Fruit fly (Drosophila melanogaster) whole organism, embryonic: Measurements from ENCODE around the gene PolA1.

Experiments used
- Atf3 ChIP-seq: fragments of 200-800 bp; sonication (Bioruptor generic); optimal IDR thresholded peaks from 3 replicates; lab custom pipeline; 2016; ENCODE audit warnings: missing biosample characterization, missing genetic modification characterization
- CG10431 ChIP-seq: fragments of 200-800 bp; sonication (Bioruptor generic); optimal IDR thresholded peaks from 3 replicates; lab custom pipeline; 2018; ENCODE audit warnings: missing biosample characterization, mild to moderate bottlenecking, missing genetic modification characterization
- CG12769 ChIP-seq: fragments of 200-800 bp; sonication (Bioruptor generic); optimal IDR thresholded peaks from 2 replicates; lab custom pipeline; 2019; ENCODE audit warnings: missing biosample characterization, mild to moderate bottlenecking, missing genetic modification characterization, moderate library complexity
- CG17361 ChIP-seq: fragments of 200-800 bp; sonication (Bioruptor generic); IDR thresholded peaks from 3 replicates; pipeline ENCODE4 v1.3.6; 2022; ENCODE audit warnings: missing biosample characterization, missing genetic modification characterization
- CG17385 ChIP-seq: fragments of 200-800 bp; sonication (Bioruptor generic); optimal IDR thresholded peaks from 3 replicates; lab custom pipeline; 2018; ENCODE audit warnings: missing biosample characterization, mild to moderate bottlenecking, missing genetic modification characterization
- CG17568 ChIP-seq: fragments of 200-800 bp; sonication (Bioruptor generic); optimal IDR thresholded peaks from 2 replicates; lab custom pipeline; 2018; ENCODE audit warnings: missing biosample characterization, mild to moderate bottlenecking, missing genetic modification characterization, moderate library complexity
- CG1832 ChIP-seq: fragments of 200-800 bp; sonication (Bioruptor generic); optimal IDR thresholded peaks from 2 replicates; lab custom pipeline; 2017; ENCODE audit warnings: missing biosample characterization, mild to moderate bottlenecking, missing genetic modification characterization, inconsistent platforms
- CG18764 ChIP-seq: fragments of 200-800 bp; sonication (Bioruptor generic); optimal IDR thresholded peaks from 3 replicates; lab custom pipeline; 2016; ENCODE audit warnings: missing biosample characterization, missing genetic modification characterization
- CG2129 ChIP-seq: fragments of 200-800 bp; sonication (Bioruptor generic); IDR thresholded peaks from 2 replicates; pipeline ENCODE4 v1.3.6; 2022; ENCODE audit warnings: missing biosample characterization, missing genetic modification characterization; ENCODE audit not compliant: partially characterized antibody
- CG31365 ChIP-seq: fragments of 200-800 bp; sonication (Bioruptor generic); optimal IDR thresholded peaks from 2 replicates; lab custom pipeline; 2018; ENCODE audit warnings: missing biosample characterization, mild to moderate bottlenecking, missing genetic modification characterization
- CG32767 ChIP-seq: fragments of 200-800 bp; sonication (Bioruptor generic); IDR thresholded peaks from 2 replicates; pipeline ENCODE4 v1.3.6; 2022; ENCODE audit warnings: missing biosample characterization, missing genetic modification characterization
- CG5953 ChIP-seq: fragments of 200-800 bp; sonication (Bioruptor generic); IDR thresholded peaks from 2 replicates; pipeline ENCODE4 v1.3.6; 2022; ENCODE audit warnings: missing biosample characterization, missing genetic modification characterization
- CG6254 ChIP-seq: fragments of 200-800 bp; sonication (Bioruptor generic); optimal IDR thresholded peaks from 3 replicates; lab custom pipeline; 2017; ENCODE audit warnings: mild to moderate bottlenecking, missing biosample characterization, missing genetic modification reagents, missing genetic modification characterization
- Dad ChIP-seq: fragments of 200-800 bp; sonication (Bioruptor generic); optimal IDR thresholded peaks from 3 replicates; lab custom pipeline; 2016; ENCODE audit warnings: missing biosample characterization, missing genetic modification characterization
- Hey ChIP-seq: fragments of 200-800 bp; sonication (Bioruptor generic); optimal IDR thresholded peaks from 3 replicates; lab custom pipeline; 2018; ENCODE audit warnings: missing biosample characterization, mild to moderate bottlenecking, missing genetic modification characterization
- Hr3 ChIP-seq: fragments of 200-800 bp; sonication (Bioruptor generic); optimal IDR thresholded peaks from 3 replicates; lab custom pipeline; 2016; ENCODE audit warnings: missing biosample characterization, missing genetic modification characterization
- Hsf ChIP-seq: fragments of 200-800 bp; sonication (Bioruptor generic); optimal IDR thresholded peaks from 3 replicates; lab custom pipeline; 2016; ENCODE audit warnings: missing biosample characterization, missing genetic modification characterization
- MESR4 ChIP-seq: fragments of 200-800 bp; sonication (Bioruptor generic); optimal IDR thresholded peaks from 2 replicates; lab custom pipeline; 2018; ENCODE audit warnings: missing biosample characterization, mild to moderate bottlenecking, missing genetic modification characterization, moderate library complexity
- Scr ChIP-seq: fragments of 200-800 bp; sonication (Bioruptor generic); IDR thresholded peaks from 2 replicates; pipeline ENCODE4 v1.3.6; 2022; ENCODE audit warnings: missing biosample characterization, missing genetic modification characterization; ENCODE audit not compliant: partially characterized antibody
- Ssrp ChIP-seq: fragments of 200-800 bp; sonication (Bioruptor generic); optimal IDR thresholded peaks from 2 replicates; lab custom pipeline; 2018; ENCODE audit warnings: missing biosample characterization, mild to moderate bottlenecking, missing genetic modification characterization, moderate library complexity
- Tbp ChIP-seq: fragments of >200 bp; optimal IDR thresholded peaks from 2 replicates; lab custom pipeline; 2018; ENCODE audit warnings: missing biosample characterization, missing genetic modification characterization
- al ChIP-seq: fragments of 200-800 bp; sonication (Bioruptor generic); IDR thresholded peaks from 2 replicates; pipeline ENCODE4 v1.3.6; 2022; ENCODE audit warnings: missing biosample characterization, missing genetic modification characterization
- ato ChIP-seq: fragments of 200-800 bp; sonication (Bioruptor generic); IDR thresholded peaks from 2 replicates; pipeline ENCODE4 v1.3.6; 2022; ENCODE audit warnings: missing biosample characterization, missing genetic modification characterization; ENCODE audit not compliant: partially characterized antibody
- bsh ChIP-seq, 2 experiments: fragments of 200-800 bp; sonication (Bioruptor generic); optimal IDR thresholded peaks; 2 replicates each; lab custom pipeline; 2017 to 2018; ENCODE audit warnings: mild to moderate bottlenecking in 2 of 2, missing biosample characterization in 2 of 2, missing genetic modification characterization in 2 of 2, moderate library complexity in 1 of 2
- cad ChIP-seq: fragments of >200 bp; optimal IDR thresholded peaks from 2 replicates; lab custom pipeline; 2017; ENCODE audit warnings: missing biosample characterization, missing genetic modification characterization
- ci ChIP-seq: fragments of 200-800 bp; sonication (Bioruptor generic); IDR thresholded peaks from 3 replicates; pipeline ENCODE4 v1.3.6; 2022; ENCODE audit warnings: missing biosample characterization, missing genetic modification characterization
- cwo ChIP-seq: fragments of 200-800 bp; sonication (Bioruptor generic); optimal IDR thresholded peaks from 3 replicates; lab custom pipeline; 2017; ENCODE audit warnings: missing biosample characterization, missing genetic modification characterization, mild to moderate bottlenecking, moderate library complexity, missing genetic modification reagents
- en ChIP-seq: fragments of 200-800 bp; sonication (Bioruptor generic); optimal IDR thresholded peaks from 2 replicates; lab custom pipeline; 2016; ENCODE audit warnings: missing biosample characterization, missing genetic modification characterization
- hbn ChIP-seq: fragments of 200-800 bp; sonication (Bioruptor generic); IDR thresholded peaks from 2 replicates; pipeline ENCODE4 v1.3.6; 2022; ENCODE audit warnings: missing biosample characterization, missing genetic modification characterization; ENCODE audit not compliant: partially characterized antibody
- jumu ChIP-seq: fragments of 200-800 bp; sonication (Bioruptor generic); optimal IDR thresholded peaks from 3 replicates; lab custom pipeline; 2016; ENCODE audit warnings: missing biosample characterization, missing genetic modification characterization
- nerfin-2 ChIP-seq: fragments of 200-800 bp; sonication (Bioruptor generic); IDR thresholded peaks from 2 replicates; pipeline ENCODE4 v1.3.6; 2022; ENCODE audit warnings: missing biosample characterization, missing genetic modification characterization; ENCODE audit not compliant: partially characterized antibody
- nom ChIP-seq: fragments of 200-800 bp; sonication (Bioruptor generic); optimal IDR thresholded peaks from 2 replicates; lab custom pipeline; 2017; ENCODE audit warnings: missing biosample characterization, missing genetic modification characterization, mild to moderate bottlenecking, moderate library complexity, missing genetic modification reagents
- org-1 ChIP-seq: fragments of 200-800 bp; sonication (Bioruptor generic); optimal IDR thresholded peaks from 2 replicates; lab custom pipeline; 2017; ENCODE audit warnings: missing biosample characterization, missing genetic modification characterization
- pho ChIP-seq: fragments of 200-800 bp; sonication (Bioruptor generic); optimal IDR thresholded peaks from 2 replicates; lab custom pipeline; 2016; ENCODE audit warnings: missing biosample characterization, missing genetic modification characterization
- pros ChIP-seq: fragments of 200-800 bp; sonication (Bioruptor generic); optimal IDR thresholded peaks from 3 replicates; lab custom pipeline; 2019; ENCODE audit warnings: missing biosample characterization, mild to moderate bottlenecking, missing genetic modification characterization, moderate library complexity
- ranshi ChIP-seq: fragments of 200-800 bp; sonication (Bioruptor generic); IDR thresholded peaks from 2 replicates; pipeline ENCODE4 v1.3.6; 2022; ENCODE audit warnings: missing biosample characterization, missing genetic modification characterization
- ro ChIP-seq: fragments of 200-800 bp; sonication (Bioruptor generic); IDR thresholded peaks from 2 replicates; pipeline ENCODE4 v1.3.6; 2022; ENCODE audit warnings: missing biosample characterization, missing genetic modification characterization
- run ChIP-seq: fragments of 200-800 bp; sonication (Bioruptor generic); optimal IDR thresholded peaks from 3 replicates; lab custom pipeline; 2018; ENCODE audit warnings: missing biosample characterization, mild to moderate bottlenecking, missing genetic modification characterization
- scrt ChIP-seq: fragments of 200-800 bp; sonication (Bioruptor generic); optimal IDR thresholded peaks from 2 replicates; lab custom pipeline; 2018; ENCODE audit warnings: missing biosample characterization, mild to moderate bottlenecking, missing genetic modification characterization, moderate library complexity
- sens ChIP-seq: fragments of 200-800 bp; sonication (Bioruptor generic); peaks from one replicate; lab custom pipeline; 2016; ENCODE audit warnings: missing biosample characterization, missing genetic modification characterization
- sim ChIP-seq: fragments of 200-800 bp; sonication (Bioruptor generic); IDR thresholded peaks from 2 replicates; pipeline ENCODE4 v1.3.6; 2022; ENCODE audit warnings: missing biosample characterization, missing genetic modification characterization
- tll ChIP-seq, 2 experiments: fragments of 200-800 bp in 1 of 2; fragments of >200 bp in 1 of 2; sonication (Bioruptor generic) in 1 of 2; optimal IDR thresholded peaks; 2 replicates each; lab custom pipeline; 2017 to 2019; ENCODE audit warnings: missing biosample characterization in 2 of 2, missing genetic modification characterization in 2 of 2, mild to moderate bottlenecking in 1 of 2, moderate library complexity in 1 of 2
- ttk ChIP-seq: fragments of 200-800 bp; sonication (Bioruptor generic); IDR thresholded peaks from 2 replicates; pipeline ENCODE4 v2.1.2; 2022; ENCODE audit warnings: missing biosample characterization, missing genetic modification characterization
- twi ChIP-seq: fragments of 200-800 bp; optimal IDR thresholded peaks from 2 replicates; lab custom pipeline; 2019; ENCODE audit warnings: missing biosample characterization, mild to moderate bottlenecking, missing genetic modification characterization, moderate library complexity
- unc-4 ChIP-seq: fragments of 200-800 bp; sonication (Bioruptor generic); IDR thresholded peaks from 2 replicates; pipeline ENCODE4 v1.3.6; 2022; ENCODE audit warnings: missing biosample characterization, missing genetic modification characterization; ENCODE audit not compliant: partially characterized antibody
- wek ChIP-seq: fragments of 200-800 bp; sonication (Bioruptor generic); optimal IDR thresholded peaks from 3 replicates; lab custom pipeline; 2018; ENCODE audit warnings: missing biosample characterization, mild to moderate bottlenecking, missing genetic modification characterization, moderate library complexity
- zen ChIP-seq: fragments of 200-800 bp; sonication (Bioruptor generic); optimal IDR thresholded peaks from 3 replicates; lab custom pipeline; 2018; ENCODE audit warnings: missing biosample characterization, mild to moderate bottlenecking, missing genetic modification characterization, moderate library complexity

PolA1 gene

dm6 chr3R:21645904-21646664 lies 25.5 kb downstream of the PolA1 start:
- TF ChIP-seq Atf3 (GFP tag; lab: Kevin White, UChicago) = no peak
- TF ChIP-seq ranshi (GFP tag; lab: Robert Waterston, UW) = no peak
- TF ChIP-seq al (GFP tag; lab: Robert Waterston, UW) = no peak
- no peak for TF ChIP-seq Ssrp (tag; lab: Kevin White, UChicago)
- TF ChIP-seq sens (GFP tag; lab: Kevin White, UChicago) = peak; percentile 64
- no peak for TF ChIP-seq twi (tag; lab: Kevin White, UChicago)
- peak; percentile 56 for TF ChIP-seq nom (GFP tag; lab: Kevin White, UChicago)
- TF ChIP-seq bsh (GFP tag; optimal IDR thresholded peaks at IDR 0.05; lab: Kevin White, UChicago) = peak in 1 of 2 experiments; percentile 5
- no peak for TF ChIP-seq Scr (GFP tag; lab: Robert Waterston, UW)
- TF ChIP-seq hbn (GFP tag; lab: Robert Waterston, UW) = no peak
- TF ChIP-seq, all 482 proteins: peak for 3

- TF ChIP-seq scrt (no peak), Atf3 (GFP tag; lab: Kevin White, UChicago) (no peak), Hey (tag; lab: Kevin White, UChicago) (no peak), CG32767 (GFP tag; lab: Robert Waterston, UW) (no peak), unc-4 (GFP tag; lab: Robert Waterston, UW) (no peak), CG17361 (GFP tag; lab: Robert Waterston, UW) (no peak), sim (no peak), CG17568 (GFP tag; lab: Kevin White, UChicago) (no peak), run (tag; lab: Kevin White, UChicago) (no peak), cwo (no peak), CG5953 (no peak), CG1832 (GFP tag; lab: Kevin White, UChicago) (no peak), ci (no peak), pros (GFP tag; lab: Kevin White, UChicago) (peak; percentile 86), tll (GFP tag; optimal IDR thresholded peaks at IDR 0.05; lab: Kevin White, UChicago) (peak in 1 of 2 experiments; percentile 28), MESR4 (GFP tag; lab: Kevin White, UChicago) (no peak), Tbp (GFP tag; lab: Kevin White, UChicago) (no peak), pho (GFP tag; lab: Kevin White, UChicago) (no peak), sens (GFP tag; lab: Kevin White, UChicago) (peak; percentile 68), zen (peak; percentile 25), org-1 (GFP tag; lab: Kevin White, UChicago) (no peak), CG6254 (GFP tag; lab: Kevin White, UChicago) (no peak), nerfin-2 (GFP tag; lab: Robert Waterston, UW) (no peak), Hsf (no peak), wek (GFP tag; lab: Kevin White, UChicago) (no peak), CG18764 (GFP tag; lab: Kevin White, UChicago) (no peak), ro (GFP tag; lab: Robert Waterston, UW) (no peak), ato (GFP tag; lab: Robert Waterston, UW) (no peak), jumu (GFP tag; lab: Kevin White, UChicago) (no peak), ttk (GFP tag; lab: Robert Waterston, UW) (no peak), en (GFP tag; lab: Kevin White, UChicago) (no peak), CG31365 (no peak), Hr3 (GFP tag; lab: Kevin White, UChicago) (no peak), CG17385 (GFP tag; lab: Kevin White, UChicago) (no peak), CG2129 (no peak), CG12769 (no peak), CG10431 (GFP tag; lab: Kevin White, UChicago) (no peak), cad (GFP tag; lab: Kevin White, UChicago) (peak; percentile 2), Dad (GFP tag; lab: Kevin White, UChicago) (no peak)
These were observed 27.3 kb downstream of the PolA1 start for dm6 chr3R:21644222-21644621.
